Fruit fly (Drosophila melanogaster): Measurements from ENCODE around the gene CG42655.
A peak's percentile ranks its signal among the peaks of the same experiment; 100 is the strongest.

CG42655 gene

dm6 chr3L:19961805-19962204 is 8.3 kb upstream of the CG42655 start (continued):
- TF ChIP-seq trem (tag; optimal IDR thresholded peaks at IDR 0.05) (no peak), dpn (GFP tag; optimal IDR thresholded peaks at IDR 0.05) (peak in 1 of 2 experiments; percentile 2), CG10959 (GFP tag; IDR thresholded peaks at IDR 0.05) (no peak), CG10209 (GFP tag; optimal IDR thresholded peaks at IDR 0.05) (no peak), MESR4 (GFP tag; optimal IDR thresholded peaks at IDR 0.05) (no peak), CG6854 (GFP tag; optimal IDR thresholded peaks at IDR 0.05) (peak; percentile 45), CG12942 (GFP tag; optimal IDR thresholded peaks at IDR 0.05) (no peak), abd-A (tag; optimal IDR thresholded peaks at IDR 0.05) (peak; percentile 60), CG33213 (GFP tag; optimal IDR thresholded peaks at IDR 0.05) (no peak), schlank (tag; optimal IDR thresholded peaks at IDR 0.05) (peak; percentile 20), Xrp1 (GFP tag; IDR thresholded peaks at IDR 0.05) (no peak), CG7556 (GFP tag; optimal IDR thresholded peaks at IDR 0.05) (peak; percentile 53), zfh1 (GFP tag; IDR thresholded peaks at IDR 0.05) (no peak), CG9797 (GFP tag; optimal IDR thresholded peaks at IDR 0.05) (no peak), CG7987 (GFP tag; optimal IDR thresholded peaks at IDR 0.05) (no peak), CG14667 (GFP tag; IDR thresholded peaks at IDR 0.05) (no peak), Fer1 (GFP tag; optimal IDR thresholded peaks at IDR 0.05) (peak; percentile 49), ssp (GFP tag; IDR thresholded peaks at IDR 0.05) (no peak), so (GFP tag; IDR thresholded peaks at IDR 0.05) (0 out of 3 replicates have a peak, but pooled peaks have one; percentile 9), CG2120 (GFP tag; optimal IDR thresholded peaks at IDR 0.05) (peak; percentile 43), h (optimal IDR thresholded peaks at IDR 0.05) (no peak), H2.0 (GFP tag; IDR thresholded peaks at IDR 0.05) (no peak), Optix (GFP tag; IDR thresholded peaks at IDR 0.05) (no peak), CG2116 (GFP tag; optimal IDR thresholded peaks at IDR 0.05) (no peak), CG1603 (tag; optimal IDR thresholded peaks at IDR 0.05) (peak; percentile 21), unpg (GFP tag; optimal IDR thresholded peaks at IDR 0.05) (peak; percentile 44), CG9727 (GFP tag; optimal IDR thresholded peaks at IDR 0.05) (no peak), YL-1 (GFP tag; optimal IDR thresholded peaks at IDR 0.05) (no peak), CG4730 (GFP tag; IDR thresholded peaks at IDR 0.05) (no peak), B-H2 (GFP tag; optimal IDR thresholded peaks at IDR 0.05) (peak; percentile 63), CG7271 (tag; optimal IDR thresholded peaks at IDR 0.05) (no peak), CG17568 (GFP tag; optimal IDR thresholded peaks at IDR 0.05) (peak; percentile 3), Nf-YC (tag; optimal IDR thresholded peaks at IDR 0.05) (no peak), CG15696 (tag; optimal IDR thresholded peaks at IDR 0.05) (no peak), caup (GFP tag; optimal IDR thresholded peaks at IDR 0.05; ENCODE audit: severe bottlenecking) (no peak), wek (GFP tag; optimal IDR thresholded peaks at IDR 0.05) (no peak), crc (GFP tag; optimal IDR thresholded peaks at IDR 0.05) (no peak), Hmr (GFP tag; optimal IDR thresholded peaks at IDR 0.05) (peak; percentile 68), Jarid2 (GFP tag; optimal IDR thresholded peaks at IDR 0.05) (no peak), ranshi (GFP tag; IDR thresholded peaks at IDR 0.05) (no peak), CG10366 (GFP tag; IDR thresholded peaks at IDR 0.05) (no peak), phol (tag; optimal IDR thresholded peaks at IDR 0.05) (no peak), CG8290 (GFP tag; optimal IDR thresholded peaks at IDR 0.05) (no peak), CG8290 (tag; optimal IDR thresholded peaks at IDR 0.05) (peak in 1 of 2 experiments; percentile 52), dysf (GFP tag; IDR thresholded peaks at IDR 0.05) (no peak), sens (GFP tag) (peak; percentile 30), mirr (GFP tag; optimal IDR thresholded peaks at IDR 0.05) (no peak), kay (GFP tag; optimal IDR thresholded peaks at IDR 0.05) (no peak), Ets65A (GFP tag) (peak; percentile 90), CG13123 (GFP tag; optimal IDR thresholded peaks at IDR 0.05) (no peak), odd (GFP tag; optimal IDR thresholded peaks at IDR 0.05) (peak; percentile 5), lilli (GFP tag; optimal IDR thresholded peaks at IDR 0.05) (peak; percentile 2), row (GFP tag; IDR thresholded peaks at IDR 0.05) (peak; percentile 50)
